Fruit fly (Drosophila melanogaster) whole organism, pupa: ENCODE data around the gene CG12576.

Experiments used
- CG10348 ChIP-seq: fragments of 200-800 bp; sonication (Bioruptor generic); IDR thresholded peaks from 2 replicates; pipeline ENCODE4 v1.3.6; 2022; ENCODE audit warnings: missing biosample characterization, missing genetic modification characterization
- CG12605 ChIP-seq: fragments of 200-800 bp; sonication (Bioruptor generic); IDR thresholded peaks from 2 replicates; pipeline ENCODE4 v1.3.6; 2022; ENCODE audit warnings: missing biosample characterization, missing genetic modification characterization
- CG13204 ChIP-seq: fragments of 200-800 bp; sonication (Bioruptor generic); optimal IDR thresholded peaks from 2 replicates; lab custom pipeline; 2018; ENCODE audit warnings: missing biosample characterization, mild to moderate bottlenecking, missing genetic modification characterization, moderate library complexity
- CG14655 ChIP-seq: fragments of 200-800 bp; sonication (Bioruptor generic); optimal IDR thresholded peaks from 3 replicates; lab custom pipeline; 2017; ENCODE audit warnings: mild to moderate bottlenecking, missing biosample characterization, missing genetic modification reagents, missing genetic modification characterization
- CG15710 ChIP-seq: fragments of 200-800 bp; sonication (Bioruptor generic); optimal IDR thresholded peaks from 2 replicates; lab custom pipeline; 2018; ENCODE audit warnings: missing biosample characterization, mild to moderate bottlenecking, missing genetic modification characterization, moderate library complexity
- CG17806 ChIP-seq: fragments of 200-800 bp; sonication (Bioruptor generic); optimal IDR thresholded peaks from 2 replicates; lab custom pipeline; 2018; ENCODE audit warnings: missing biosample characterization, mild to moderate bottlenecking, missing genetic modification characterization, moderate library complexity
- CG32121 ChIP-seq: fragments of 200-800 bp; sonication (Bioruptor generic); IDR thresholded peaks from 2 replicates; pipeline ENCODE4 v1.3.6; 2022; ENCODE audit warnings: missing biosample characterization, missing genetic modification characterization
- CG34367 ChIP-seq: fragments of 200-800 bp; sonication (Bioruptor generic); optimal IDR thresholded peaks from 2 replicates; lab custom pipeline; 2018; ENCODE audit warnings: missing biosample characterization, mild to moderate bottlenecking, missing genetic modification characterization
- CG4496 ChIP-seq: fragments of 200-800 bp; sonication (Bioruptor generic); IDR thresholded peaks from 3 replicates; pipeline ENCODE4 v1.3.6; 2022; ENCODE audit warnings: missing biosample characterization, missing genetic modification characterization
- CG8159 ChIP-seq: fragments of 200-800 bp; sonication (Bioruptor generic); optimal IDR thresholded peaks from 3 replicates; lab custom pipeline; 2018; ENCODE audit warnings: missing biosample characterization, mild to moderate bottlenecking, missing genetic modification characterization, moderate library complexity
- CG8301 ChIP-seq: fragments of 200-800 bp; sonication (Bioruptor generic); optimal IDR thresholded peaks from 2 replicates; lab custom pipeline; 2018; ENCODE audit warnings: missing biosample characterization, mild to moderate bottlenecking, missing genetic modification characterization
- CG9948 ChIP-seq: fragments of 200-800 bp; sonication (Bioruptor generic); optimal IDR thresholded peaks from 2 replicates; lab custom pipeline; 2018; ENCODE audit warnings: missing biosample characterization, mild to moderate bottlenecking, missing genetic modification characterization, moderate library complexity
- D1 ChIP-seq: fragments of 200-800 bp; sonication (Bioruptor generic); optimal IDR thresholded peaks from 2 replicates; lab custom pipeline; 2018; ENCODE audit warnings: missing biosample characterization, mild to moderate bottlenecking, missing genetic modification characterization, moderate library complexity
- EcR ChIP-seq: fragments of 200-800 bp; sonication (Bioruptor generic); optimal IDR thresholded peaks from 3 replicates; lab custom pipeline; 2019; ENCODE audit warnings: missing biosample characterization, missing genetic modification characterization, mild to moderate bottlenecking, moderate library complexity, missing genetic modification reagents
- Ets98B ChIP-seq: fragments of 200-800 bp; sonication (Bioruptor generic); IDR thresholded peaks from 2 replicates; pipeline ENCODE4 v1.3.6; 2022; ENCODE audit warnings: missing biosample characterization, missing genetic modification characterization
- Pif1A ChIP-seq: fragments of 200-800 bp; sonication (Bioruptor generic); optimal IDR thresholded peaks from 3 replicates; lab custom pipeline; 2016; ENCODE audit warnings: missing biosample characterization, missing genetic modification characterization
- Pif1B ChIP-seq: fragments of 200-800 bp; sonication (Bioruptor generic); optimal IDR thresholded peaks from 3 replicates; lab custom pipeline; 2016; ENCODE audit warnings: missing biosample characterization, missing genetic modification characterization
- Snoo ChIP-seq: fragments of 200-800 bp; sonication (Bioruptor generic); optimal IDR thresholded peaks from 3 replicates; lab custom pipeline; 2017; ENCODE audit warnings: missing biosample characterization, mild to moderate bottlenecking, missing genetic modification characterization, inconsistent platforms
- fd96Ca ChIP-seq: fragments of 200-800 bp; sonication (Bioruptor generic); IDR thresholded peaks from 3 replicates; pipeline ENCODE4 v1.3.6; 2022; ENCODE audit warnings: missing biosample characterization, missing genetic modification characterization
- gl ChIP-seq: fragments of 200-800 bp; sonication (Bioruptor generic); optimal IDR thresholded peaks from 2 replicates; lab custom pipeline; 2018; ENCODE audit warnings: missing biosample characterization, mild to moderate bottlenecking, missing genetic modification characterization
- rn ChIP-seq: fragments of 200-800 bp; sonication (Bioruptor generic); IDR thresholded peaks from 2 replicates; pipeline ENCODE4 v1.3.6; 2022; ENCODE audit warnings: missing biosample characterization, missing genetic modification characterization

The CG12576 gene

dm6 chrX:22474881-22475280 is 7.3 kb downstream of the CG12576 start:
- TF ChIP-seq CG9948 (tag; lab: Kevin White, UChicago) (no peak), CG15710 (tag; lab: Kevin White, UChicago) (no peak)

dm6 chrX:22473520-22473919 is 8.6 kb downstream of the CG12576 start, which contains the start of gene CG14618:
Gene CG14618 (plus strand): TSS chrX:22473698.
- TF ChIP-seq CG8301 (tag; lab: Kevin White, UChicago) (no peak), CG17806 (tag; lab: Kevin White, UChicago) (no peak)

DNA sequence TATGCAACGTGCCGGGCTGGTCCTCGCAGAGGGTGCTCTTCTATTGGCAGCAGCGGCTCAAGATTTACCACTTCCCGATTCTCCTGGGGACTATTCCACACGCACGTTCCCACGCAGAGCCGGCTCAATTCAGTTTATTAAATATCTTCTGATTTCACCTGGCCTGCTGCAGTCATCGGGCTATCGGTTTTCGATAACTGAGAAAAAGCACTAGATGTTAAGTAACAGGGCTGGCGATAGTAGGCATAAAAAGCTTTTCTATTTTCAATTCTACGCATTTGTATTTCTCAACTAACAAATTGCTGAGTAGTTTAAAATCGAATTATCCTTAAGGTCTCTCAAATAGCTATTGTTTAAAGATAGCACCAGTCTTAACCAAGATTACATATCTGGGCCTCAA is 10.3 kb downstream of the CG12576 start, which contains the start of gene CG14613:
TSS of gene CG14613 (minus strand) at position 203 of the 400 bp plus-strand sequence.
- TF ChIP-seq CG10348 (GFP tag; lab: Robert Waterston, UW) (no peak), Pif1A (GFP tag; lab: Kevin White, UChicago) (no peak), Snoo (no peak), CG34367 (tag; lab: Kevin White, UChicago) (no peak), rn (no peak), gl (tag; lab: Kevin White, UChicago) (no peak), Ets98B (no peak), CG14655 (GFP tag; lab: Kevin White, UChicago) (no peak), CG9948 (tag; lab: Kevin White, UChicago) (no peak), CG15710 (tag; lab: Kevin White, UChicago) (no peak), CG32121 (no peak), CG12605 (no peak)
- TF ChIP-seq, all 21 proteins: peak for 0

DNA sequence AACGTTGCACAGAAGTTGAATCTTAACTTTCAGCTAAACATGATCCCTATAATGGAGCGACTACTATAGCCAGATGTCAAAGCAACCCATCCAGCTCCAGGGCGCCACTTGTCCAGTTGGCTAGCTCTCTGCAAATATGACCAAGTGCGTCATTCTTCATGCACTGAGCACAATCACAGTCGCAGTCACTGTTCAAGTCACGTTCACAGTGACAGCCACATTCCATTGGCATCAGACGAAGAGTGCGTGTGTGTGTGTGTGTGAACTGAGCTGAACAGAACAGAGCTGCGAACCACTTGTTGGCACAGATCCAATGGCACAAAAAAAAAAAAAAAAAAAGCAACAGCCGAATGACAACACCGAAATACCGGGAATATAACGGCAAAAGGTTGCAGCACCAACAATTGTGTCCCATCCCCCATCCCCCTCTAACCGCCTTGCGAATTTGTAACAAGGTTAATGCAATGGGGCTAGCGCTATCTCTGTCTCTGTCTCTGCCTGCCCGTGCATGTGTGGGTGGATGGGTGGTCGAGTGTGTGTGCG is 20.9 kb downstream of the CG12576 start:
- TF ChIP-seq fd96Ca (GFP tag; lab: Robert Waterston, UW) (peak; percentile 55; the same call in 1 of the 3 replicates), CG4496 (GFP tag; lab: Robert Waterston, UW) (peak; percentile 74), rn (no peak), Ets98B (peak; percentile 50), Pif1A (GFP tag; lab: Kevin White, UChicago) (no peak), CG12605 (peak; percentile 76), CG34367 (tag; lab: Kevin White, UChicago) (no peak), CG32121 (peak; percentile 67), Snoo (no peak), CG10348 (GFP tag; lab: Robert Waterston, UW) (no peak)

dm6 chrX:22456180-22456948 is 25.8 kb downstream of the CG12576 start:
- TF ChIP-seq Pif1B (GFP tag; lab: Kevin White, UChicago) (no peak), Snoo (no peak), fd96Ca (GFP tag; lab: Robert Waterston, UW) (no peak), gl (tag; lab: Kevin White, UChicago) (no peak), CG13204 (GFP tag; lab: Kevin White, UChicago) (no peak), CG10348 (GFP tag; lab: Robert Waterston, UW) (no peak), CG14655 (GFP tag; lab: Kevin White, UChicago) (no peak), EcR (GFP tag; lab: Kevin White, UChicago) (no peak), rn (no peak), Pif1A (GFP tag; lab: Kevin White, UChicago) (no peak), CG12605 (no peak), D1 (no peak), CG34367 (tag; lab: Kevin White, UChicago) (no peak), CG9948 (tag; lab: Kevin White, UChicago) (no peak), CG32121 (no peak), CG8159 (no peak)

dm6 chrX:22455509-22456179 is 26.5 kb downstream of the CG12576 start, which contains the start of gene Usp2:
Gene Usp2 (plus strand): TSS chrX:22455803.
- peak; percentile 11 for TF ChIP-seq CG8301 (tag; lab: Kevin White, UChicago)
- 0 out of 2 replicates have a peak, but pooled peaks have one; percentile 4 for TF ChIP-seq rn
- TF ChIP-seq CG32121 = no peak; the same call in 1 of the 2 replicates

DNA sequence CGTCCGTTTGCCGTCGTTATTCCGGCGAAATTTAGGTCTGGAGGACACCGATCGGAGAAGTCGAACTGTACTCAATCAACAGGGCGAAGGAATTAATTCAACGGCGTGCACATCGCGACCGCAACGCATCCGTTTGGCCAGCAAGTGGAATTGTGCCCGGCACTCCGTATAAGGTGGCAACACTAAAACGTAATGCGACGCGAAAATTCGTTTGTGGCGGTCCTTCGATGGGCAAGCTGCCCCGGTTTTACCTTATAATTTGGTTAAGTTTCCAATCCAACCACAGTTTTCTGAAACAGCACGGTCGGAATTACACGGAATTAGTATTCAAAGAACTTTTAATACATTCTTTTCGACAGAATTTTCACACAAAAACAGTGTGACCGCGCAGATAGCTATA is 27.1 kb downstream of the CG12576 start, which contains the start of gene wap:
TSS of gene wap (minus strand) at position 400 of the 400 bp plus-strand sequence.
- TF ChIP-seq CG4496 (GFP tag; lab: Robert Waterston, UW) = peak; percentile 44; the same call in 1 of the 3 replicates
- no peak for TF ChIP-seq CG32121
- TF ChIP-seq rn = no peak
- no peak for TF ChIP-seq CG34367 (tag; lab: Kevin White, UChicago)
